Worm (Caenorhabditis elegans): Measurements from ENCODE around the gene T28C12.15.

Gene T28C12.15

DNA sequence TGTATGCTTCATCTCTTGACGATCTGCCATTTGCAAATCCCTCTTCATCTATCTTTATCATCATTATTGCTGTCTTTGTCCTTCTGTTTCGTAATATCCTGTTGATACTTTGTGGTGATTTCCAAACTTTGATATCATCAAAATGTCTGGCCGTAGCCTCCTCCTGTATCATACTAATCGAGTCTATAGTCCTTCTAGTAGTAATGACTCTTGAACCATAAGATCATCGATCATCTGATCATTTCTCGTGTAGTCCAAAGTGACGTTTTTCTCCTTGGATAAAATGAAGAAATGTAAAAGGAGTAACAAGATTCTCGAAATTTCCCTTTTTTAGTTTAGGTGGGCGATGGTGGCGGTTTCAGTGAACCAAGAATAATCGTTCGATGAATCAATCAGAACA lies 2.2 kb downstream of the T28C12.15 start:
- TF ChIP-seq sptf-1 (tag; optimal IDR thresholded peaks at IDR 0.05) (no peak), fkh-10 (GFP tag; optimal IDR thresholded peaks at IDR 0.05) (no peak), pag-3 (tag; optimal IDR thresholded peaks at IDR 0.05; ENCODE audit: borderline replicate concordance, insufficient read depth) (no peak), nhr-47 (tag; optimal IDR thresholded peaks at IDR 0.05) (peak; percentile 20), hlh-17 (GFP tag; optimal IDR thresholded peaks at IDR 0.05; ENCODE audit: borderline replicate concordance) (no peak), snpc-4 (tag; optimal IDR thresholded peaks at IDR 0.05) (no peak), nhr-71 (tag; optimal IDR thresholded peaks at IDR 0.05) (peak; percentile 69), pax-3 (tag; optimal IDR thresholded peaks at IDR 0.05) (no peak), egl-13 (tag; optimal IDR thresholded peaks at IDR 0.05) (no peak), fkh-8 (tag; optimal IDR thresholded peaks at IDR 0.05) (no peak), ceh-63 (GFP tag; optimal IDR thresholded peaks at IDR 0.05) (no peak), egl-27 (tag; optimal IDR thresholded peaks at IDR 0.05) (no peak), ceh-8 (GFP tag; optimal IDR thresholded peaks at IDR 0.05) (no peak), nhr-20 (tag; optimal IDR thresholded peaks at IDR 0.05) (peak; percentile 76), nhr-85 (tag) (peak; percentile 96), mef-2 (tag; optimal IDR thresholded peaks at IDR 0.05) (no peak), skn-1 (tag; optimal IDR thresholded peaks at IDR 0.05) (peak; percentile 18), elt-3 (tag; optimal IDR thresholded peaks at IDR 0.05) (peak in 5 of 6 experiments; percentile 60 to 88 (median 84)), nhr-77 (tag; optimal IDR thresholded peaks at IDR 0.05) (no peak), sox-4 (tag; optimal IDR thresholded peaks at IDR 0.05) (no peak), rnt-1 (tag; optimal IDR thresholded peaks at IDR 0.05) (no peak), lsy-2 (tag; optimal IDR thresholded peaks at IDR 0.05) (no peak), lin-39 (tag; optimal IDR thresholded peaks at IDR 0.05) (no peak), C04F5.9 (tag; optimal IDR thresholded peaks at IDR 0.05) (no peak), nhr-90 (tag; optimal IDR thresholded peaks at IDR 0.05; ENCODE audit: poor library complexity) (peak; percentile 26), nhr-12 (tag; optimal IDR thresholded peaks at IDR 0.05) (no peak), mep-1 (tag; optimal IDR thresholded peaks at IDR 0.05) (peak; percentile 11), blmp-1 (tag; optimal IDR thresholded peaks at IDR 0.05) (peak; percentile 47), mab-9 (GFP tag; IDR thresholded peaks at IDR 0.05) (no peak), efl-3 (GFP tag; optimal IDR thresholded peaks at IDR 0.05) (no peak), nhr-84 (tag; optimal IDR thresholded peaks at IDR 0.05) (no peak), hlh-4 (tag; optimal IDR thresholded peaks at IDR 0.05) (no peak), ceh-82 (tag; optimal IDR thresholded peaks at IDR 0.05) (no peak), grh-1 (GFP tag; IDR thresholded peaks at IDR 0.05) (peak; percentile 52; the same call in 1 of the 2 replicates), lin-35 (GFP tag; optimal IDR thresholded peaks at IDR 0.05) (peak in 1 of 2 experiments; percentile 38), snu-23 (GFP tag; optimal IDR thresholded peaks at IDR 0.05) (peak; percentile 31), nhr-19 (GFP tag; conservative IDR thresholded peaks at IDR 0.05) (peak; percentile 55), nhr-76 (tag; optimal IDR thresholded peaks at IDR 0.05) (no peak), hpl-2 (GFP tag; optimal IDR thresholded peaks at IDR 0.05) (no peak), xbp-1 (tag; optimal IDR thresholded peaks at IDR 0.05) (no peak), C34B4.2 (tag; optimal IDR thresholded peaks at IDR 0.05) (no peak), lin-15B (tag; optimal IDR thresholded peaks at IDR 0.05) (no peak), fos-1 (tag; optimal IDR thresholded peaks at IDR 0.05) (no peak), ama-1 (optimal IDR thresholded peaks at IDR 0.05) (no peak), lin-14 (GFP tag; optimal IDR thresholded peaks at IDR 0.05) (peak; percentile 65), unc-98 (GFP tag; IDR thresholded peaks at IDR 0.05) (no peak), Y116A8C.19 (tag; optimal IDR thresholded peaks at IDR 0.05; ENCODE audit: borderline replicate concordance) (no peak), tbx-2 (tag; optimal IDR thresholded peaks at IDR 0.05) (peak; percentile 16), irx-1 (tag; optimal IDR thresholded peaks at IDR 0.05) (no peak)
